Fruit fly (Drosophila melanogaster): ENCODE results near the gene CG7333.

Gene CG7333

dm6 chr3R:19600335-19600734 lies at the start of gene CG7333:
Gene CG7333 (plus strand): TSS chr3R:19600635.
- TF ChIP-seq pad (GFP tag; optimal IDR thresholded peaks at IDR 0.05), result no peak
- no peak for TF ChIP-seq cnc (optimal IDR thresholded peaks at IDR 0.05)
- no peak for TF ChIP-seq toe (GFP tag; optimal IDR thresholded peaks at IDR 0.05)
- no peak for TF ChIP-seq CG11617 (GFP tag; optimal IDR thresholded peaks at IDR 0.05)
- no peak for TF ChIP-seq Mnt (GFP tag; optimal IDR thresholded peaks at IDR 0.05)
- TF ChIP-seq cic (GFP tag; optimal IDR thresholded peaks at IDR 0.05), result no peak
- TF ChIP-seq CG7045 (GFP tag; optimal IDR thresholded peaks at IDR 0.05), result no peak
- TF ChIP-seq kay (GFP tag; ENCODE audit: borderline replicate concordance), result no peak
- no peak for TF ChIP-seq Hr96 (GFP tag; optimal IDR thresholded peaks at IDR 0.05)
- TF ChIP-seq bab1 (GFP tag; optimal IDR thresholded peaks at IDR 0.05), result no peak
- TF ChIP-seq CG1620 (GFP tag; optimal IDR thresholded peaks at IDR 0.05), result no peak
- no peak for TF ChIP-seq CG14711 (tag; optimal IDR thresholded peaks at IDR 0.05)

dm6 chr3R:19568736-19569135 lies 31.7 kb upstream of the CG7333 start:
- TF ChIP-seq tj (GFP tag; optimal IDR thresholded peaks at IDR 0.05), result no peak
- peak; percentile 31 for TF ChIP-seq kay (GFP tag; ENCODE audit: borderline replicate concordance)
- TF ChIP-seq CG11617 (GFP tag; optimal IDR thresholded peaks at IDR 0.05), result no peak

dm6 chr3R:19569139-19569538 lies 31.3 kb upstream of the CG7333 start:
- TF ChIP-seq CG5204 (GFP tag; optimal IDR thresholded peaks at IDR 0.05), result no peak
- no peak for TF ChIP-seq CG1620 (GFP tag; optimal IDR thresholded peaks at IDR 0.05)
- no peak for TF ChIP-seq pad (GFP tag; optimal IDR thresholded peaks at IDR 0.05)
- no peak for TF ChIP-seq CG33017 (tag; optimal IDR thresholded peaks at IDR 0.05)
- TF ChIP-seq cic (GFP tag; optimal IDR thresholded peaks at IDR 0.05), result no peak
- TF ChIP-seq toe (GFP tag; optimal IDR thresholded peaks at IDR 0.05), result no peak
- TF ChIP-seq Crg-1 (GFP tag; optimal IDR thresholded peaks at IDR 0.05), result no peak
- TF ChIP-seq Hr96 (GFP tag; optimal IDR thresholded peaks at IDR 0.05), result no peak
- TF ChIP-seq kay (GFP tag; ENCODE audit: borderline replicate concordance), result no peak
- TF ChIP-seq CG11617 (GFP tag; optimal IDR thresholded peaks at IDR 0.05), result no peak
- no peak for TF ChIP-seq CG14711 (tag; optimal IDR thresholded peaks at IDR 0.05)

DNA sequence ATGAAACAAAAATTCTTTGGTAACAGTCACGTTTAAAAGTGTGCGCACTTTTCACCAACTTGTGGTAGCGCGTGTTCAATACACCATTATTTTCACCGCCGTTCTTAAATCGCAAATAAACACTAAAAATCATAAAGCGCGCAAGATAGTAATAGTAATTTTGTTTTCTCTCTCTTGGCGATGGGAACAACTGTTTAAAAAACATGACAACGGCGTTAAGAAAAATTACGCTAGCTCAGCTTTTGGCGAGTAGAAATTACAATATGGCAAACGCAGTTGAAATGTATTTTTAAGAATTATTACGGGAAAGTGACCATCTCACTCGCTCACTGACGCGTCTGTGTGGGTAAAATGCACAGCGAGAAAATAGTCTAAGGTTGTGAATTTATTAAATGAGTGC lies 30.8 kb upstream of the CG7333 start:
- no peak for TF ChIP-seq ovo (GFP tag; optimal IDR thresholded peaks at IDR 0.05)
- TF ChIP-seq tj (GFP tag; optimal IDR thresholded peaks at IDR 0.05), result peak; percentile 68
- TF ChIP-seq CG5204 (GFP tag; optimal IDR thresholded peaks at IDR 0.05), result no peak

dm6 chr3R:19571195-19571594 lies 29.2 kb upstream of the CG7333 start:
- TF ChIP-seq CG12768 (GFP tag; optimal IDR thresholded peaks at IDR 0.05) (no peak), Mnt (GFP tag; optimal IDR thresholded peaks at IDR 0.05) (no peak), Clk (GFP tag; optimal IDR thresholded peaks at IDR 0.05) (no peak), tj (GFP tag; optimal IDR thresholded peaks at IDR 0.05) (no peak), CG33017 (tag; optimal IDR thresholded peaks at IDR 0.05) (peak; percentile 34), bab1 (GFP tag; optimal IDR thresholded peaks at IDR 0.05) (no peak), ovo (GFP tag; optimal IDR thresholded peaks at IDR 0.05) (no peak), pad (GFP tag; optimal IDR thresholded peaks at IDR 0.05) (no peak), Hr96 (GFP tag; optimal IDR thresholded peaks at IDR 0.05) (no peak), CG7045 (GFP tag; optimal IDR thresholded peaks at IDR 0.05) (no peak), Crg-1 (GFP tag; optimal IDR thresholded peaks at IDR 0.05) (no peak), CG1620 (GFP tag; optimal IDR thresholded peaks at IDR 0.05) (no peak), CG5204 (GFP tag; optimal IDR thresholded peaks at IDR 0.05) (peak; percentile 24), cic (GFP tag; optimal IDR thresholded peaks at IDR 0.05) (no peak), CG7101 (tag; optimal IDR thresholded peaks at IDR 0.05) (peak; percentile 18), CG11617 (GFP tag; optimal IDR thresholded peaks at IDR 0.05) (no peak), CG14711 (tag; optimal IDR thresholded peaks at IDR 0.05) (no peak), cnc (optimal IDR thresholded peaks at IDR 0.05) (no peak), kay (GFP tag; ENCODE audit: borderline replicate concordance) (no peak), toe (GFP tag; optimal IDR thresholded peaks at IDR 0.05) (no peak)

- TF ChIP-seq Hr96 (GFP tag; optimal IDR thresholded peaks at IDR 0.05), result no peak
- TF ChIP-seq tj (GFP tag; optimal IDR thresholded peaks at IDR 0.05), result peak; percentile 88
- TF ChIP-seq toe (GFP tag; optimal IDR thresholded peaks at IDR 0.05), result no peak
- TF ChIP-seq CG33017 (tag; optimal IDR thresholded peaks at IDR 0.05), result no peak
- no peak for TF ChIP-seq CG14711 (tag; optimal IDR thresholded peaks at IDR 0.05)
- no peak for TF ChIP-seq CG7045 (GFP tag; optimal IDR thresholded peaks at IDR 0.05)
Observed at dm6 chr3R:19571938-19572337, 28.5 kb upstream of the CG7333 start.

DNA sequence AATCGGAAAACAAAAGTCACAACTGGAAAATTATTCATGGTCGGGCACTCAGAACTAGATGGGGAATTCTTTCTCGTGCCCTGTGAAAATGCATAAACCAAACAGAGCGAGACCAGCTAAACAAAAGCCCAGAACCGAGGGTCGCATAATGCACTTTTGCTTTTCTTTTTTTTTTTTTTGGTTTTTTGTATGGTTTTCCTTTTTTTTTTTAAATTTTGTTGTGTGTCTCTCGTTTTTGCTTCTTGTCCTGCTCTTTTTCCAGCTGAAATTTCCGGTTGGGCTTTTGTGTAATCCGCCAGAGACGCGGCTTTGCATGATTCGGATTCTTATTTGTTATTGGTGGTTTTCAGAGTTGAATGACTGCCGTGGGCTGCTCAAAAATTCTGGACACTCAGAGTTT lies 18.6 kb upstream of the CG7333 start:
- TF ChIP-seq CG14711 (tag; optimal IDR thresholded peaks at IDR 0.05), result no peak

DNA sequence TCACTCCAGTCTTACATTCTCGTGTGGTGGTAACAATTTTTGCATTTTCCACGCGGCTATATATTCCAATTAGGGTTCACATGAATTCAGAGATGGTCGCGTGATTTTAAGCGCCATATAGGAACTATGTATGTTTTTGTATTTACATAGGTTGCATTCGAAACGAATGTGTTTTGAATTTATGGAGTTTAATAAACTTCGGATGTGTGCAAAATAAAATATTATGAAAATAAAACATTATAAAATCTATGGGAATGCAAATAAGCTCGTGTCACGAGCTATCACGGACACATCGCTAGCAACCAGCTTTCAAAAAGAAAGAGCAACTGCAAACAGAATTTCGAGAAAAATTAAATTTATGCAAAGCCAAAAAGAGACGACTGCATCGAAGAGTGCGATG lies 17.1 kb upstream of the CG7333 start:
- TF ChIP-seq kay (GFP tag; ENCODE audit: borderline replicate concordance), result peak; percentile 29
- no peak for TF ChIP-seq Crg-1 (GFP tag; optimal IDR thresholded peaks at IDR 0.05)
